Fruit fly (Drosophila melanogaster): ENCODE results near the gene CG31269.

The CG31269 gene

dm6 chr3R:17151376-17152026 lies 24.6 kb downstream of the CG31269 start, which contains the start of gene CG5292 (continued):
- TF ChIP-seq salr (GFP tag; optimal IDR thresholded peaks at IDR 0.05) (no peak), CG10669 (GFP tag; optimal IDR thresholded peaks at IDR 0.05) (no peak), CG10631 (GFP tag; optimal IDR thresholded peaks at IDR 0.05) (peak; percentile 34), Hr38 (GFP tag; optimal IDR thresholded peaks at IDR 0.05) (no peak), Hr4 (GFP tag; optimal IDR thresholded peaks at IDR 0.05) (peak; percentile 49), CG6808 (GFP tag; optimal IDR thresholded peaks at IDR 0.05) (peak; percentile 54), achi (GFP tag; optimal IDR thresholded peaks at IDR 0.05) (peak; percentile 45), Ets21C (GFP tag; optimal IDR thresholded peaks at IDR 0.05) (no peak)
